Worm (Caenorhabditis elegans) whole organism, young adult: ENCODE measurements around the gene bpl-1.

Experiments
- egl-44 ChIP-seq: fragments of 200-800 bp; sonication (Bioruptor generic); IDR thresholded peaks from 2 replicates; pipeline ENCODE4 v1.3.6; 2022; ENCODE audit warnings: missing genetic modification reagents, missing genetic modification characterization, missing compliant biosample characterization
- lin-35 ChIP-seq, 3 experiments: fragments of 150-350 bp in 2 of 3; sonication (generic microtip) in 1 of 3; optimal IDR thresholded peaks; 2 replicates each; lab custom pipeline; 2014 to 2018; ENCODE audit warnings: missing biosample characterization in 3 of 3, missing genetic modification characterization in 3 of 3, missing genetic modification reagents in 3 of 3
- snpc-4 ChIP-seq, 5 experiments: fragments of 150-350 bp in 1 of 5; sonication (generic microtip) in 4 of 5; optimal IDR thresholded peaks; 2 replicates each; lab custom pipeline; 2014 to 2018; ENCODE audit warnings: missing genetic modification characterization in 5 of 5, missing biosample characterization in 3 of 5, antibody characterized with exemption in 2 of 5, mild to moderate bottlenecking in 2 of 5, missing compliant biosample characterization in 2 of 5, missing genotype in 2 of 5, moderate library complexity in 2 of 5, missing genetic modification reagents in 1 of 5

- TF ChIP-seq snpc-4 (GFP tag; optimal IDR thresholded peaks at IDR 0.05; lab: Kevin White, UChicago) (no peak), snpc-4 (tag; optimal IDR thresholded peaks at IDR 0.05; lab: Kevin White, UChicago) (peak in 1 of 4 experiments; percentile 36), lin-35 (GFP tag; optimal IDR thresholded peaks at IDR 0.05; lab: Kevin White, UChicago) (no peak), egl-44 (GFP tag; lab: Robert Waterston, UW) (no peak)
Measured at ce11 chrII:6252707-6253106, 21.3 kb upstream of the bpl-1 start.
